Worm (Caenorhabditis elegans): ENCODE measurements around the gene T11F9.14.
A peak's percentile ranks its signal among the peaks of the same experiment; 100 is the strongest.
"Not testable (repeated sequence)": the region's sequence is repeated elsewhere in the genome, so short reads cannot be mapped to it uniquely, and the experiment has no call there.

The T11F9.14 gene

DNA sequence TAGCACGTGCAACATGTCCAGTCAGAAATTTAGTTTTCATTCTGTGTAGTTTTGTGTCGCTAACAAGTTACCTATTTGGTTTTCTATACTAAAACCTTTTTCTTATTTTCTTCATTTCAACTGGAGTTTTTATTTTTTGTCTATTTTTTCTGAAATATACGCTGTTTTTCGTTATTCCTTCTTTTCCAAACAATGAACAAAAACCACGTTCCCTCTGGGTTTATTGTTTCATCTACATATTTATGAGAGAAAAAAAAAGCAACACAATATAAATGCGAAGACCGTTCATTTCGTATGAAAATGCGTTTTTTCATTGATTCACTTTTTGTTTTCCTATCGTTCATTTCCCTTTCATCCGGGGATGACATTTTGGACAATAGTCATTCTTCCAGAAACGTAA, 1.2 kb downstream of the T11F9.14 start, which contains the start of gene T11F9.22:
Gene T11F9.22 (plus strand): TSS at position 301 of the 400 bp plus-strand sequence.
- TF ChIP-seq unc-62 (GFP tag; optimal IDR thresholded peaks at IDR 0.05) = no peak
- no peak for TF ChIP-seq ceh-40 (GFP tag; IDR thresholded peaks at IDR 0.05)
- TF ChIP-seq Y56A3A.18 (GFP tag; IDR thresholded peaks at IDR 0.05) = no peak
- no peak for TF ChIP-seq unc-130 (GFP tag; optimal IDR thresholded peaks at IDR 0.05)
- no peak for TF ChIP-seq dpff-1 (tag; optimal IDR thresholded peaks at IDR 0.05)
- TF ChIP-seq pbrm-1 (GFP tag; IDR thresholded peaks at IDR 0.05) = no peak

DNA sequence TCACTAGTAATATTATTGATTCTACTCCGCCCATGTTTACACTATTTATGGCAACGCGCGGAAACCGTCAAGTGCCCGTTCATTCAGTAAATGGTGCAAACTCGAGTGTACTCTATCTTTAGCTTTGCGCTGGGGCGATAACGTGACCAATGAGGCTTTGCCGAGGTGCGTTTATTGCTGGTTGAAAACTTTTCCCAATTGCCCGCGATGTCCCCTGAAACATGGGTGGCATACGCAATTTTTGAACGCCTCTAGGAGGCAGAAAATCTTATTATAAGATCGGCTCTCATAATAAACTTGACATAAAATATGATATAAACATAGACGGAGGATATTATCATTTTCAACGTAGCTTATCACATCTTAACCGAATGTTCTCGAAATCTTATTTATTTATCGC, 2.6 kb downstream of the T11F9.14 start:
- TF ChIP-seq F33H1.4 (GFP tag; IDR thresholded peaks at IDR 0.05) = peak; percentile 26
- TF ChIP-seq snpc-4 (GFP tag; optimal IDR thresholded peaks at IDR 0.05) = peak; percentile 76
- peak; percentile 56 to 92 (median 84) for TF ChIP-seq snpc-4 (tag; optimal IDR thresholded peaks at IDR 0.05)
- 0 out of 2 replicates have a peak, but pooled peaks have one; percentile 62 for TF ChIP-seq ekl-4 (GFP tag; IDR thresholded peaks at IDR 0.05)
- TF ChIP-seq snpc-3.4 (tag; optimal IDR thresholded peaks at IDR 0.05) = peak; percentile 47
- peak; percentile 81 for TF ChIP-seq D2030.7 (GFP tag; IDR thresholded peaks at IDR 0.05)
- peak; percentile 8; the same call in 1 of the 2 replicates for TF ChIP-seq F39B2.1 (GFP tag; IDR thresholded peaks at IDR 0.05)
- peak; percentile 31 for TF ChIP-seq lsl-1 (GFP tag; optimal IDR thresholded peaks at IDR 0.05)
- TF ChIP-seq tbp1 (GFP tag; optimal IDR thresholded peaks at IDR 0.05) = peak; percentile 53
- peak; percentile 0 for TF ChIP-seq efl-1 (GFP tag; optimal IDR thresholded peaks at IDR 0.05)
- TF ChIP-seq madf-8 (GFP tag; conservative IDR thresholded peaks at IDR 0.05) = peak; percentile 35; the same call in 1 of the 2 replicates
- TF ChIP-seq rcor-1 (GFP tag; IDR thresholded peaks at IDR 0.05) = peak; percentile 33; the same call in 1 of the 2 replicates
- peak; percentile 91 for TF ChIP-seq snpc-1.1 (tag; optimal IDR thresholded peaks at IDR 0.05; ENCODE audit: insufficient read depth)
- peak; percentile 49; the same call in 1 of the 2 replicates for TF ChIP-seq attf-6 (GFP tag; IDR thresholded peaks at IDR 0.05)
- TF ChIP-seq hmg-1.2 (GFP tag; IDR thresholded peaks at IDR 0.05) = peak; percentile 54
- TF ChIP-seq F49E8.2 (tag; optimal IDR thresholded peaks at IDR 0.05; ENCODE audit: insufficient read depth) = peak; percentile 33
- peak; percentile 66 for TF ChIP-seq dox-1 (GFP tag; IDR thresholded peaks at IDR 0.05)
- peak; percentile 46; the same call in 1 of the 2 replicates for TF ChIP-seq B0336.3 (GFP tag; IDR thresholded peaks at IDR 0.05)
- TF ChIP-seq xnd-1 (tag; optimal IDR thresholded peaks at IDR 0.05) = peak; percentile 12

DNA sequence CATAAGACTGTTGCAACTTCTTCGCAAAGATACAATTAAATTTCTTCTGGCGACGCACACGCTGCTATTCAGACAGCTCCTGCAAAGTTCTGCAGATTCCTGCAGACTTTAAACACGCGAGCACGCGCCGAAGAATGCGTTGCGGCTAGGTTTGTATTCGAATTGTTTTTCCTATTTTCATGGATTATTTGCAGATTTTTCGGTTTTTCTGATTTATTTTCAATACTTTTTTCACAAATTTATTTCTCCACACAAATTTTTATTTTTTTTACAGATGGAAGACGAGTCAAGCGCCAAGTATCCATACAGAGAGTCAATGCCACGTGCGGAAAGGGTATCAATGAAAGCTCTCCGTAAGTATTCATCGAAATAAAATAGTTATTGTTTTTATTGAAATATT, 5.0 kb downstream of the T11F9.14 start, which contains the start of gene T11F9.7:
Gene T11F9.7 (plus strand): TSS at position 301 of the 400 bp plus-strand sequence.
- TF ChIP-seq bed-2 (GFP tag; IDR thresholded peaks at IDR 0.05); mcd-1 (GFP tag; IDR thresholded peaks at IDR 0.05); rec-8 (tag; optimal IDR thresholded peaks at IDR 0.05): not testable (repeated sequence)

DNA sequence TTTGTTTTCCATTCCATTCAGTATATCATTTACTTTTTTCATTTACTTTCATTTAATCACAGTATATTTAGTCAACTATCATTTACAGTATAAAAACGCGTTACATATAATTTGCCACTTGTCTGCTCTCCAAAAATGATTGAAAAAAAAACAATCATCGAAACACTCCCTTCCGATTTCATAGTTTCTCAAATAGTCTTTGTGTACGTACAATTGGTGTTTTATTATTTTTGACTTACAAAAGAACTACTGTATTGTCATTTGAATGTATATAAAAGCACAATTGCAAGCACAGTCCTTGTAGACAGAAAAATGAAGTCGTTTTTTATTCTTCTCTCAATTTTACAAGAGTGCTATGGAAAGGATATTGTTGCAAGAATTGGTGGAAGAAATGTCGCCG, 6.2 kb downstream of the T11F9.14 start, which contains the start of gene nas-22:
Gene nas-22 (plus strand): TSS at position 301 of the 400 bp plus-strand sequence.
- TF ChIP-seq ets-4 (GFP tag; optimal IDR thresholded peaks at IDR 0.05) = no peak
- no peak for TF ChIP-seq attf-3 (GFP tag; conservative IDR thresholded peaks at IDR 0.05)
- TF ChIP-seq chd-7 (tag; optimal IDR thresholded peaks at IDR 0.05) = no peak

DNA sequence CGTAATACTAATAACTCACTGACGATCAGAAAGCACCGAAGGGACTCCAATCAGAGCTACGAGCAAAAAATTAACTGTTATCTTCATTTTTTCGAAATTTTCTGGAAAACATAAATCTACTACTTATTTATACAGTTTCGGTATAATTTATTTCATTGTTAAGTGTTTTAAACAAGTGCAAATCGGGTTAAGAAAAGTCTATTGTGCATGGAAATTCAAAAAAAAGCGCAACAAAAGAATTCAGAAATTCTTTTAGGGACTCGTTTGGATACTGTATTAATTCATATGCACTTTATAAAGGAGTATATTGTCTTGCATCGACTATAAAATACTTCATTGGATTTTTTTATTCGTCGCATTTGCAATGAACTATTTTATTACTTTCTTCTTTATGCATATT, 8.4 kb downstream of the T11F9.14 start, which contains the start of the genes nas-20 and nas-21:
Gene nas-20 (minus strand): TSS at position 101 of the 400 bp plus-strand sequence.
Gene nas-21 (plus strand): TSS at position 356 of the 400 bp plus-strand sequence.
- TF ChIP-seq nfya-1 (tag; optimal IDR thresholded peaks at IDR 0.05; ENCODE audit: borderline replicate concordance, insufficient read depth) (no peak), attf-5 (GFP tag; optimal IDR thresholded peaks at IDR 0.05) (no peak), ztf-22 (GFP tag; optimal IDR thresholded peaks at IDR 0.05) (no peak), attf-6 (GFP tag; IDR thresholded peaks at IDR 0.05) (no peak), efl-1 (GFP tag; optimal IDR thresholded peaks at IDR 0.05) (no peak), nhr-80 (tag; optimal IDR thresholded peaks at IDR 0.05) (no peak), dox-1 (GFP tag; IDR thresholded peaks at IDR 0.05) (no peak), hmg-1.2 (GFP tag; IDR thresholded peaks at IDR 0.05) (no peak), T07F8.4 (tag; optimal IDR thresholded peaks at IDR 0.05) (no peak), hlh-12 (tag; optimal IDR thresholded peaks at IDR 0.05) (no peak)
